Fruit fly (Drosophila melanogaster) whole organism, embryonic: ENCODE results near the gene Atg8b.

Source experiments
- Aef1 ChIP-seq: fragments of 200-800 bp; sonication (Bioruptor generic); IDR thresholded peaks from 3 replicates; pipeline ENCODE4 v1.3.6; 2022; ENCODE audit warnings: missing biosample characterization, missing genetic modification characterization
- Atf-2 ChIP-seq: fragments of 200-800 bp; sonication (Bioruptor generic); optimal IDR thresholded peaks from 2 replicates; lab custom pipeline; 2016; ENCODE audit warnings: missing biosample characterization, missing genetic modification characterization
- Bgb ChIP-seq: fragments of 200-800 bp; sonication (Bioruptor generic); IDR thresholded peaks from 2 replicates; pipeline ENCODE4 v1.3.6; 2022; ENCODE audit warnings: missing biosample characterization, missing genetic modification characterization; ENCODE audit not compliant: partially characterized antibody
- CG11085 ChIP-seq: fragments of 200-800 bp; sonication (Bioruptor generic); IDR thresholded peaks from 2 replicates; pipeline ENCODE4 v1.3.6; 2022; ENCODE audit warnings: missing biosample characterization, missing genetic modification characterization
- CG11398 ChIP-seq: fragments of 200-800 bp; sonication (Bioruptor generic); optimal IDR thresholded peaks from 2 replicates; lab custom pipeline; 2016; ENCODE audit warnings: missing biosample characterization, missing genetic modification characterization
- CG12104 ChIP-seq: fragments of 200-800 bp; sonication (Bioruptor generic); optimal IDR thresholded peaks from 3 replicates; lab custom pipeline; 2016; ENCODE audit warnings: missing biosample characterization, missing genetic modification characterization
- CG16815 ChIP-seq: fragments of 200-800 bp; sonication (Bioruptor generic); optimal IDR thresholded peaks from 3 replicates; lab custom pipeline; 2017; ENCODE audit warnings: missing biosample characterization, mild to moderate bottlenecking, missing genetic modification characterization
- CG30431 ChIP-seq: fragments of 200-800 bp; sonication (Bioruptor generic); optimal IDR thresholded peaks from 2 replicates; lab custom pipeline; 2017; ENCODE audit warnings: missing biosample characterization, missing genetic modification characterization
- CG3726 ChIP-seq: fragments of 200-800 bp; sonication (Bioruptor generic); IDR thresholded peaks from 3 replicates; pipeline ENCODE4, ENCODE4 v1.3.6; 2022; ENCODE audit warnings: missing biosample characterization, missing genetic modification characterization
- CG4617 ChIP-seq: fragments of 200-800 bp; sonication (Bioruptor generic); optimal IDR thresholded peaks from 3 replicates; lab custom pipeline; 2016; ENCODE audit warnings: missing biosample characterization, missing genetic modification characterization, borderline replicate concordance
- CG6175 ChIP-seq: fragments of 200-800 bp; sonication (Bioruptor generic); IDR thresholded peaks from 3 replicates; pipeline ENCODE4 v1.3.6; 2022; ENCODE audit warnings: missing biosample characterization, missing genetic modification characterization
- CG6791 ChIP-seq: fragments of 200-800 bp; sonication (Bioruptor generic); IDR thresholded peaks from 3 replicates; pipeline ENCODE4 v1.3.6; 2022; ENCODE audit warnings: missing biosample characterization, missing genetic modification characterization; ENCODE audit not compliant: partially characterized antibody
- CG7271 ChIP-seq: fragments of 200-800 bp; sonication (Bioruptor generic); optimal IDR thresholded peaks from 2 replicates; lab custom pipeline; 2018; ENCODE audit warnings: missing biosample characterization, mild to moderate bottlenecking, missing genetic modification characterization, moderate library complexity
- CG9817 ChIP-seq: fragments of 200-800 bp; sonication (Bioruptor generic); optimal IDR thresholded peaks from 2 replicates; lab custom pipeline; 2018; ENCODE audit warnings: missing biosample characterization, mild to moderate bottlenecking, missing genetic modification characterization, moderate library complexity
- CG9932 ChIP-seq: fragments of 200-800 bp; sonication (Bioruptor generic); IDR thresholded peaks from 2 replicates; pipeline ENCODE4 v1.3.6; 2022; ENCODE audit warnings: missing biosample characterization, missing genetic modification characterization
- CHES-1-like ChIP-seq: fragments of 200-800 bp; sonication (Bioruptor generic); optimal IDR thresholded peaks from 2 replicates; lab custom pipeline; 2016; ENCODE audit warnings: missing biosample characterization, missing genetic modification characterization
- Camta ChIP-seq: fragments of 200-800 bp; sonication (Bioruptor generic); optimal IDR thresholded peaks from 2 replicates; lab custom pipeline; 2016; ENCODE audit warnings: missing biosample characterization, missing genetic modification characterization
- D ChIP-seq, 2 experiments: fragments of 200-800 bp in 1 of 2; fragments of >200 bp in 1 of 2; sonication (Bioruptor generic) in 1 of 2; optimal IDR thresholded peaks; 2 replicates in 1 of 2; 3 replicates in 1 of 2; lab custom pipeline; 2017; ENCODE audit warnings: mild to moderate bottlenecking in 1 of 2, missing biosample characterization in 1 of 2, missing genetic modification characterization in 1 of 2, missing genetic modification reagents in 1 of 2
- Dip2 ChIP-seq: fragments of 200-800 bp; sonication (Bioruptor generic); IDR thresholded peaks from 2 replicates; pipeline ENCODE4 v1.3.6; 2022; ENCODE audit warnings: missing biosample characterization, missing genetic modification characterization
- HLH3B ChIP-seq: fragments of 200-800 bp; sonication (Bioruptor generic); IDR thresholded peaks from 2 replicates; pipeline ENCODE4 v1.3.6; 2022; ENCODE audit warnings: missing biosample characterization, missing genetic modification characterization
- Hr3 ChIP-seq: fragments of 200-800 bp; sonication (Bioruptor generic); optimal IDR thresholded peaks from 3 replicates; lab custom pipeline; 2016; ENCODE audit warnings: missing biosample characterization, missing genetic modification characterization
- Hr39 ChIP-seq: fragments of >200 bp; optimal IDR thresholded peaks from 2 replicates; lab custom pipeline; 2017
- NC2α ChIP-seq: fragments of 200-800 bp; sonication (Bioruptor generic); optimal IDR thresholded peaks from 2 replicates; lab custom pipeline; 2016; ENCODE audit warnings: missing biosample characterization, missing genetic modification characterization
- NFAT ChIP-seq: fragments of 200-800 bp; sonication (Bioruptor generic); IDR thresholded peaks from 2 replicates; pipeline ENCODE4 v1.3.6; 2022; ENCODE audit warnings: missing biosample characterization, missing genetic modification characterization
- NfI ChIP-seq: fragments of 200-800 bp; sonication (Bioruptor generic); optimal IDR thresholded peaks from 3 replicates; lab custom pipeline; 2018; ENCODE audit warnings: missing biosample characterization, mild to moderate bottlenecking, missing genetic modification characterization, moderate library complexity
- Sry-δ ChIP-seq: fragments of 200-800 bp; sonication (Bioruptor generic); optimal IDR thresholded peaks from 2 replicates; lab custom pipeline; 2016; ENCODE audit warnings: missing biosample characterization, missing genetic modification characterization
- ash1 ChIP-seq: fragments of 200-800 bp; sonication (Bioruptor generic); optimal IDR thresholded peaks from 2 replicates; lab custom pipeline; 2018; ENCODE audit warnings: missing biosample characterization, mild to moderate bottlenecking, missing genetic modification characterization
- cas ChIP-seq: fragments of 200-800 bp; sonication (Bioruptor generic); IDR thresholded peaks from 2 replicates; pipeline ENCODE4 v1.3.6; 2022; ENCODE audit warnings: missing biosample characterization, missing genetic modification characterization
- caup ChIP-seq: fragments of 200-800 bp; sonication (Bioruptor generic); optimal IDR thresholded peaks from 3 replicates; lab custom pipeline; 2017; ENCODE audit warnings: missing biosample characterization, mild to moderate bottlenecking, missing genetic modification characterization, moderate library complexity; ENCODE audit not compliant: severe bottlenecking
- dpn ChIP-seq, 2 experiments: fragments of 200-800 bp; sonication (Bioruptor generic); optimal IDR thresholded peaks; 3 replicates each; lab custom pipeline; 2016; ENCODE audit warnings: missing biosample characterization in 2 of 2, missing genetic modification characterization in 2 of 2
- esg ChIP-seq: fragments of 200-800 bp; sonication (Bioruptor generic); conservative IDR thresholded peaks from 2 replicates; pipeline ENCODE4 v1.3.6; 2022; ENCODE audit warnings: missing biosample characterization, missing genetic modification characterization
- eve ChIP-seq, 2 experiments: fragments of >200 bp; optimal IDR thresholded peaks; 2 replicates each; lab custom pipeline; 2017; ENCODE audit warnings: missing biosample characterization in 2 of 2, missing genetic modification characterization in 2 of 2
- eyg ChIP-seq: fragments of 200-800 bp; sonication (Bioruptor generic); optimal IDR thresholded peaks from 3 replicates; lab custom pipeline; 2016; ENCODE audit warnings: missing biosample characterization, missing genetic modification characterization
- h ChIP-seq: fragments of >200 bp; optimal IDR thresholded peaks from 2 replicates; lab custom pipeline; 2017
- jing ChIP-seq: fragments of 200-800 bp; sonication (Bioruptor generic); optimal IDR thresholded peaks from 2 replicates; lab custom pipeline; 2018; ENCODE audit warnings: missing biosample characterization, mild to moderate bottlenecking, missing genetic modification characterization
- kay ChIP-seq: fragments of 200-800 bp; sonication (Bioruptor generic); optimal IDR thresholded peaks from 2 replicates; lab custom pipeline; 2016; ENCODE audit warnings: missing biosample characterization, missing genetic modification characterization
- lbe ChIP-seq: fragments of 200-800 bp; sonication (Bioruptor generic); optimal IDR thresholded peaks from 2 replicates; lab custom pipeline; 2016; ENCODE audit warnings: missing biosample characterization, mild to moderate bottlenecking, missing genetic modification characterization
- lov ChIP-seq, 2 experiments: fragments of 200-800 bp in 1 of 2; fragments of >200 bp in 1 of 2; sonication (Bioruptor generic) in 1 of 2; IDR thresholded peaks in 1 of 2; optimal IDR thresholded peaks in 1 of 2; 2 replicates in 1 of 2; 3 replicates in 1 of 2; pipeline versions ENCODE4 v1.3.6 to Lab custom; 2017 to 2022; ENCODE audit warnings: missing biosample characterization in 1 of 2, missing genetic modification characterization in 1 of 2
- pan ChIP-seq, 4 experiments: fragments of >200 bp in 3 of 4; fragments of 200-800 bp in 1 of 4; sonication (Bioruptor generic) in 1 of 4; optimal IDR thresholded peaks in 3 of 4; IDR thresholded peaks in 1 of 4; 2 replicates each; pipeline versions ENCODE4 v1.3.6 to Lab custom; 2017 to 2022; ENCODE audit warnings: missing biosample characterization in 2 of 4, missing genetic modification characterization in 2 of 4, mixed read lengths in 1 of 4
- peb ChIP-seq: fragments of 200-800 bp; sonication (Bioruptor generic); IDR thresholded peaks from 2 replicates; pipeline ENCODE4 v1.3.6; 2022; ENCODE audit warnings: missing biosample characterization, missing genetic modification characterization
- pnt ChIP-seq: fragments of 200-800 bp; sonication (Bioruptor generic); optimal IDR thresholded peaks from 3 replicates; lab custom pipeline; 2016; ENCODE audit warnings: missing biosample characterization, missing genetic modification characterization
- sc ChIP-seq, 3 experiments: fragments of >200 bp in 2 of 3; fragments of 200-800 bp in 1 of 3; sonication (Bioruptor generic) in 1 of 3; optimal IDR thresholded peaks; 2 replicates in 2 of 3; 3 replicates in 1 of 3; lab custom pipeline; 2017; ENCODE audit warnings: mild to moderate bottlenecking in 1 of 3, missing biosample characterization in 1 of 3, missing genetic modification characterization in 1 of 3, missing genetic modification reagents in 1 of 3
- slou ChIP-seq: fragments of 200-800 bp; sonication (Bioruptor generic); optimal IDR thresholded peaks from 3 replicates; lab custom pipeline; 2016; ENCODE audit warnings: missing biosample characterization, missing genetic modification characterization
- so ChIP-seq: fragments of 200-800 bp; sonication (Bioruptor generic); IDR thresholded peaks from 3 replicates; pipeline ENCODE4 v1.3.6; 2022; ENCODE audit warnings: missing biosample characterization, missing genetic modification characterization
- tap ChIP-seq: fragments of 200-800 bp; optimal IDR thresholded peaks from 3 replicates; lab custom pipeline; 2019; ENCODE audit warnings: missing biosample characterization, mild to moderate bottlenecking, missing genetic modification characterization, moderate library complexity
- toy ChIP-seq: fragments of 200-800 bp; sonication (Bioruptor generic); IDR thresholded peaks from 2 replicates; pipeline ENCODE4 v1.3.6; 2022; ENCODE audit warnings: missing biosample characterization, missing genetic modification characterization
- tup ChIP-seq: fragments of 200-800 bp; sonication (Bioruptor generic); optimal IDR thresholded peaks from 2 replicates; lab custom pipeline; 2016; ENCODE audit warnings: missing biosample characterization, mild to moderate bottlenecking, missing genetic modification characterization, moderate library complexity
- vnd ChIP-seq: fragments of 200-800 bp; sonication (Bioruptor generic); IDR thresholded peaks from 3 replicates; pipeline ENCODE4 v1.3.6; 2022; ENCODE audit warnings: missing biosample characterization, missing genetic modification characterization; ENCODE audit not compliant: partially characterized antibody
- yki ChIP-seq: fragments of >200 bp; optimal IDR thresholded peaks from 3 replicates; lab custom pipeline; 2018

The Atg8b gene

dm6 chr3R:17680639-17681302 is 44.1 kb downstream of the Atg8b start (continued):
- TF ChIP-seq lov (optimal IDR thresholded peaks at IDR 0.05; lab: Kevin White, UChicago) (no peak), lov (GFP tag; IDR thresholded peaks at IDR 0.05; lab: Robert Waterston, UW) (0 out of 3 replicates have a peak, but pooled peaks have one; percentile 53), lbe (no peak), CG11398 (no peak), h (lab: Kevin White, UChicago) (no peak), esg (GFP tag; lab: Robert Waterston, UW) (peak; percentile 30; the same call in 1 of the 2 replicates), D (optimal IDR thresholded peaks at IDR 0.05; lab: Kevin White, UChicago) (no peak), D (GFP tag; optimal IDR thresholded peaks at IDR 0.05; lab: Kevin White, UChicago) (peak; percentile 55), Bgb (GFP tag; lab: Robert Waterston, UW) (no peak), ash1 (no peak), CHES-1-like (GFP tag; lab: Kevin White, UChicago) (no peak), Aef1 (GFP tag; lab: Robert Waterston, UW) (no peak), tup (GFP tag; lab: Kevin White, UChicago) (no peak), CG12104 (GFP tag; lab: Kevin White, UChicago) (peak; percentile 13), CG4617 (GFP tag; lab: Kevin White, UChicago) (no peak), cas (no peak), CG9817 (tag; lab: Kevin White, UChicago) (no peak), CG6175 (GFP tag; lab: Robert Waterston, UW) (no peak), CG9932 (GFP tag; lab: Robert Waterston, UW) (0 out of 2 replicates have a peak, but pooled peaks have one; percentile 10), CG3726 (GFP tag; lab: Robert Waterston, UW) (no peak), caup (GFP tag; lab: Kevin White, UChicago) (no peak), jing (GFP tag; lab: Kevin White, UChicago) (no peak), kay (GFP tag; lab: Kevin White, UChicago) (no peak), NfI (no peak), slou (GFP tag; lab: Kevin White, UChicago) (no peak), so (GFP tag; lab: Robert Waterston, UW) (0 out of 3 replicates have a peak, but pooled peaks have one; percentile 19), Atf-2 (GFP tag; lab: Kevin White, UChicago) (no peak), NFAT (GFP tag; lab: Robert Waterston, UW) (no peak), toy (GFP tag; lab: Robert Waterston, UW) (no peak), dpn (GFP tag; optimal IDR thresholded peaks at IDR 0.05; lab: Kevin White, UChicago) (peak in 1 of 2 experiments; percentile 29), CG30431 (GFP tag; lab: Kevin White, UChicago) (no peak), eyg (GFP tag; lab: Kevin White, UChicago) (no peak), tap (tag; lab: Kevin White, UChicago) (no peak), Hr3 (GFP tag; lab: Kevin White, UChicago) (peak; percentile 53), Dip2 (GFP tag; lab: Robert Waterston, UW) (no peak), sc (optimal IDR thresholded peaks at IDR 0.05; lab: Kevin White, UChicago) (no peak), sc (GFP tag; optimal IDR thresholded peaks at IDR 0.05; lab: Kevin White, UChicago) (peak; percentile 31), vnd (GFP tag; lab: Robert Waterston, UW) (no peak), pan (optimal IDR thresholded peaks at IDR 0.05; lab: Kevin White, UChicago) (no peak), pan (GFP tag; optimal IDR thresholded peaks at IDR 0.05 in 1 of 2, IDR thresholded peaks at IDR 0.05 in 1 of 2) (no peak), HLH3B (0 out of 2 replicates have a peak, but pooled peaks have one; percentile 4), Sry-δ (GFP tag; lab: Kevin White, UChicago) (peak; percentile 5), CG7271 (tag; lab: Kevin White, UChicago) (no peak), CG11085 (GFP tag; lab: Robert Waterston, UW) (no peak), yki (no peak), CG16815 (GFP tag; lab: Kevin White, UChicago) (peak; percentile 32), NC2α (GFP tag; lab: Kevin White, UChicago) (no peak), pnt (GFP tag; lab: Kevin White, UChicago) (no peak), CG6791 (GFP tag; lab: Robert Waterston, UW) (no peak), Hr39 (lab: Kevin White, UChicago) (no peak), peb (no peak), eve (GFP tag; optimal IDR thresholded peaks at IDR 0.05; lab: Kevin White, UChicago) (no peak), Camta (GFP tag; lab: Kevin White, UChicago) (no peak)
